Worm (Caenorhabditis elegans): ENCODE results near the gene him-10.

ce11 chrIII:5815932-5816331, 12.9 kb downstream of the him-10 start, which contains the start of gene sma-4:
- no peak for TF ChIP-seq nfya-1 (tag; optimal IDR thresholded peaks at IDR 0.05; ENCODE audit: insufficient read depth)
- TF ChIP-seq ztf-11 (tag; optimal IDR thresholded peaks at IDR 0.05), result no peak
- no peak for TF ChIP-seq R02D3.7 (tag; optimal IDR thresholded peaks at IDR 0.05)
- no peak for TF ChIP-seq fos-1 (tag; optimal IDR thresholded peaks at IDR 0.05)
- TF ChIP-seq ceh-9 (tag; optimal IDR thresholded peaks at IDR 0.05), result no peak
- TF ChIP-seq nhr-11 (tag; optimal IDR thresholded peaks at IDR 0.05), result no peak
- TF ChIP-seq ama-1 (optimal IDR thresholded peaks at IDR 0.05), result no peak
- no peak for TF ChIP-seq lin-15B (tag; optimal IDR thresholded peaks at IDR 0.05)
- TF ChIP-seq sea-2 (GFP tag; optimal IDR thresholded peaks at IDR 0.05), result no peak
- TF ChIP-seq lin-39 (tag; optimal IDR thresholded peaks at IDR 0.05), result no peak
- no peak for TF ChIP-seq zag-1 (tag; optimal IDR thresholded peaks at IDR 0.05)

Data from whole organism, L3 larva.